Fruit fly (Drosophila melanogaster): ENCODE results near the gene CG12025.

- no peak for TF ChIP-seq ttk (optimal IDR thresholded peaks at IDR 0.05)
- no peak for TF ChIP-seq psq (optimal IDR thresholded peaks at IDR 0.05)
- no peak for TF ChIP-seq h (optimal IDR thresholded peaks at IDR 0.05)
These were observed 20.2 kb downstream of the CG12025 start, which contains the start of gene Tmhs for dm6 chr3L:1885436-1885835.

Measured in Kc167 (cell line).